Worm (Caenorhabditis elegans): Measurements from ENCODE around the gene srh-271.
A peak's percentile ranks its signal among the peaks of the same experiment; 100 is the strongest.

The srh-271 gene

ce11 chrV:2600543-2600942 lies 21.2 kb downstream of the srh-271 start (continued):
- TF ChIP-seq egl-44 (GFP tag; IDR thresholded peaks at IDR 0.05) (0 out of 2 replicates have a peak, but pooled peaks have one; percentile 38), egl-18 (GFP tag; IDR thresholded peaks at IDR 0.05) (0 out of 2 replicates have a peak, but pooled peaks have one; percentile 71), atf-7 (tag; optimal IDR thresholded peaks at IDR 0.05) (peak; percentile 48), aptf-3 (GFP tag; IDR thresholded peaks at IDR 0.05) (no peak), him-1 (tag; optimal IDR thresholded peaks at IDR 0.05) (no peak), athp-1 (tag; optimal IDR thresholded peaks at IDR 0.05) (peak; percentile 78), F55B11.4 (tag; optimal IDR thresholded peaks at IDR 0.05; ENCODE audit: borderline replicate concordance, insufficient read depth) (no peak), lin-54 (GFP tag; optimal IDR thresholded peaks at IDR 0.05) (peak; percentile 98), K12H6.12 (tag; optimal IDR thresholded peaks at IDR 0.05) (peak; percentile 77), lin-40 (tag; optimal IDR thresholded peaks at IDR 0.05) (no peak), F10E7.11 (tag; optimal IDR thresholded peaks at IDR 0.05) (no peak), fkh-3 (tag; optimal IDR thresholded peaks at IDR 0.05) (no peak), C06A6.2 (GFP tag; conservative IDR thresholded peaks at IDR 0.05) (peak; percentile 80), dpff-1 (tag; optimal IDR thresholded peaks at IDR 0.05) (no peak), lsy-27 (tag; optimal IDR thresholded peaks at IDR 0.05; ENCODE audit: borderline replicate concordance, insufficient read depth) (no peak), madf-8 (GFP tag; conservative IDR thresholded peaks at IDR 0.05) (peak; percentile 67), hrde-1 (tag; optimal IDR thresholded peaks at IDR 0.05; ENCODE audit: borderline replicate concordance) (no peak), F23B12.7 (tag; optimal IDR thresholded peaks at IDR 0.05; ENCODE audit: insufficient read depth) (peak; percentile 27), egrh-3 (GFP tag; IDR thresholded peaks at IDR 0.05) (0 out of 2 replicates have a peak, but pooled peaks have one; percentile 11), akir-1 (GFP tag; optimal IDR thresholded peaks at IDR 0.05) (no peak), B0019.2 (GFP tag; conservative IDR thresholded peaks at IDR 0.05) (no peak), mxl-1 (tag; optimal IDR thresholded peaks at IDR 0.05) (no peak), ceh-27 (GFP tag; optimal IDR thresholded peaks at IDR 0.05) (peak; percentile 82), nhr-27 (tag; optimal IDR thresholded peaks at IDR 0.05) (no peak), bed-1 (GFP tag; IDR thresholded peaks at IDR 0.05) (no peak), xnd-1 (tag; optimal IDR thresholded peaks at IDR 0.05) (peak; percentile 53), Y95B8A.8 (GFP tag; IDR thresholded peaks at IDR 0.05) (peak; percentile 79; the same call in 1 of the 2 replicates), T07F8.4 (tag; optimal IDR thresholded peaks at IDR 0.05) (no peak), ztf-3 (GFP tag; optimal IDR thresholded peaks at IDR 0.05) (no peak), attf-6 (GFP tag; IDR thresholded peaks at IDR 0.05) (0 out of 2 replicates have a peak, but pooled peaks have one; percentile 29), F52B5.7 (tag; optimal IDR thresholded peaks at IDR 0.05) (no peak), ceh-40 (GFP tag; IDR thresholded peaks at IDR 0.05) (no peak), snpc-1.3 (tag; optimal IDR thresholded peaks at IDR 0.05; ENCODE audit: insufficient read depth) (no peak), aptf-2 (GFP tag; conservative IDR thresholded peaks at IDR 0.05) (peak; percentile 53; the same call in 1 of the 2 replicates), ZK185.1 (tag; optimal IDR thresholded peaks at IDR 0.05; ENCODE audit: poor library complexity, severe bottlenecking) (no peak), mel-28 (tag; optimal IDR thresholded peaks at IDR 0.05; ENCODE audit: borderline replicate concordance) (no peak), F22D6.2 (tag; optimal IDR thresholded peaks at IDR 0.05) (peak; percentile 37), nhr-120 (GFP tag; IDR thresholded peaks at IDR 0.05) (no peak), unc-130 (GFP tag; optimal IDR thresholded peaks at IDR 0.05) (peak; percentile 38), ztf-26 (tag; optimal IDR thresholded peaks at IDR 0.05) (peak; percentile 56), dpl-1 (GFP tag; optimal IDR thresholded peaks at IDR 0.05) (peak; percentile 87), ccch-3 (GFP tag; optimal IDR thresholded peaks at IDR 0.05) (no peak), nhr-80 (tag; optimal IDR thresholded peaks at IDR 0.05) (peak; percentile 35), repo-1 (tag; optimal IDR thresholded peaks at IDR 0.05) (peak; percentile 47), let-526 (GFP tag; IDR thresholded peaks at IDR 0.05) (peak; percentile 69; the same call in 1 of the 2 replicates), lsl-1 (GFP tag; optimal IDR thresholded peaks at IDR 0.05) (peak; percentile 29), somi-1 (GFP tag; optimal IDR thresholded peaks at IDR 0.05) (no peak), dox-1 (GFP tag; IDR thresholded peaks at IDR 0.05) (peak; percentile 92)
